Worm (Caenorhabditis elegans): ENCODE data around the gene puf-3.

DNA sequence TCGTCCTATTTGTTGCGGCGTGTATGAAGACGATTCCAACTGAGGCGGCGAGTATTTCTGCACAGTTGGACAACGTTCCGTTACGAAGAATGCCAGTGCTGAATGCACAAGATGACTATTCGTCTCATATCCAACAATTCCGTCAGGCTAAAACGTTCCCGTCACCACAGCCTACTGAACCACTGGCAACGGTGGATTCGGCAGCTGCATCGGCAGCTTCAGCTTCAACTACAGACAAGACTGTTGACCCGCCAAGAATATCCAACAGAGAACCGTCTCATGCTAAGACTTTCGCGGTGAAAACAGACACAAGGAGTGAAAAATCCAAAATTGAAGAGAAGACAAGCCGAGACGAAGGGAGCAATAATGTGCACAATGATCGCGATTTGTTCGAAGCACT lies 28.4 kb downstream of the puf-3 start:
- TF ChIP-seq fkh-10 (GFP tag; optimal IDR thresholded peaks at IDR 0.05) (no peak), pha-4 (tag; optimal IDR thresholded peaks at IDR 0.05) (no peak), ceh-31 (tag; optimal IDR thresholded peaks at IDR 0.05) (no peak), K09A11.1 (tag; optimal IDR thresholded peaks at IDR 0.05; ENCODE audit: insufficient read depth) (no peak), hlh-8 (tag; optimal IDR thresholded peaks at IDR 0.05) (no peak), ceh-48 (tag; optimal IDR thresholded peaks at IDR 0.05) (no peak), elt-2 (tag; optimal IDR thresholded peaks at IDR 0.05) (no peak), hlh-30 (tag; optimal IDR thresholded peaks at IDR 0.05; ENCODE audit: insufficient read depth) (no peak), nhr-11 (tag; optimal IDR thresholded peaks at IDR 0.05) (no peak), nfya-1 (tag; optimal IDR thresholded peaks at IDR 0.05) (no peak), hlh-13 (GFP tag; optimal IDR thresholded peaks at IDR 0.05) (no peak), elt-4 (tag; optimal IDR thresholded peaks at IDR 0.05) (no peak), ceh-30 (tag; optimal IDR thresholded peaks at IDR 0.05) (no peak), lim-6 (tag; optimal IDR thresholded peaks at IDR 0.05) (no peak)

Measured in whole organism, late embryonic.